Worm (Caenorhabditis elegans): ENCODE results near the gene ced-6.

Gene ced-6

DNA sequence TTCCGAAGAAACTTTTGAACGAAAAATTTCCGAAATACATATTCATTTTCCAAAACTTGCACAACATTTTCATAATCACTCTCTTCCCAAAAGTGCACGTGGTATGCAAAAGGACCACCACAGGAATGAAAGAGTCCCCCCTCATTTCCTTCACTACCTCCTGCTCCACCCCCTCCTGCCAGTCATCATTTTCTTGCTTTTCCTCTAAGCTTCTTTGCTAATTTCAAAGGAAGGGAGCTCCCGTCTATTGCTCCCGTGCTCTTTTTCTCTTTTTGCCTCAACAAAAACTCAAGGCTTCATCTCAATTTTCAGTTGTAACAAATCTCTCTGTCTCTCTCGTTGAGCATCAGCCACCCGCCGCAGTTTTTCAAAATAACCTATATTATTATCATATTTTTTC lies 22.8 kb upstream of the ced-6 start:
- TF ChIP-seq egl-27 (tag; optimal IDR thresholded peaks at IDR 0.05) (no peak), daf-19 (GFP tag; conservative IDR thresholded peaks at IDR 0.05) (no peak), aha-1 (tag) (peak; percentile 57), hlh-30 (tag; optimal IDR thresholded peaks at IDR 0.05; ENCODE audit: insufficient read depth) (peak; percentile 52), dmd-9 (GFP tag; IDR thresholded peaks at IDR 0.05) (no peak), Y105C5A.15 (GFP tag; IDR thresholded peaks at IDR 0.05) (no peak), lin-29 (GFP tag; IDR thresholded peaks at IDR 0.05) (no peak), sdz-12 (GFP tag; optimal IDR thresholded peaks at IDR 0.05) (no peak), ztf-11 (tag; optimal IDR thresholded peaks at IDR 0.05) (no peak)

DNA sequence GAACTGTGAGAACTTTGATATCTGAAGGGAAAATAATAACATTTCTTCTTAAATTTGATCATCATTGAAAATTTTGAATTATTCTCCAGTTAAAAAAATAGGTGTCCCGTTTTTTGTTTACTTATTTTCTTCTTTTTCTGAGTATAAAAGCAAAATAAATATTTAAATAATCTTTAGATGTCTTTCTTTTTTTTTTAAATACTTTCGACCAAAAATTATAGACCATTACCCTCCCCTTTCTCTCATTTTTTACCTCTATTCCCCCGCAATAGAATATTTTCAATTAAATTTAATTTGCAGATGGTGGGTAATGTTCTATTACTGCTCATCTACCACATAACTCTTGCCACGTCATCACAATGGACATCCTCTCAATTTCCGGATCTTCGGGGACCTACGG lies 21.9 kb upstream of the ced-6 start, which contains the start of gene molo-1:
Gene molo-1, plus strand, starts transcription at position 301 of the 400 bp plus-strand sequence.
- TF ChIP-seq R02D3.7 (tag; optimal IDR thresholded peaks at IDR 0.05) (no peak), madf-5 (GFP tag; IDR thresholded peaks at IDR 0.05) (no peak), nhr-48 (tag; optimal IDR thresholded peaks at IDR 0.05) (no peak), T20F7.1 (GFP tag; optimal IDR thresholded peaks at IDR 0.05) (no peak), lsy-2 (tag; optimal IDR thresholded peaks at IDR 0.05) (no peak), fkh-10 (GFP tag; optimal IDR thresholded peaks at IDR 0.05) (no peak), dve-1 (tag; optimal IDR thresholded peaks at IDR 0.05; ENCODE audit: insufficient read depth) (no peak), unc-130 (GFP tag; optimal IDR thresholded peaks at IDR 0.05) (no peak), cey-2 (tag; optimal IDR thresholded peaks at IDR 0.05; ENCODE audit: borderline replicate concordance, insufficient read depth) (no peak), ces-1 (GFP tag; optimal IDR thresholded peaks at IDR 0.05) (no peak)

DNA sequence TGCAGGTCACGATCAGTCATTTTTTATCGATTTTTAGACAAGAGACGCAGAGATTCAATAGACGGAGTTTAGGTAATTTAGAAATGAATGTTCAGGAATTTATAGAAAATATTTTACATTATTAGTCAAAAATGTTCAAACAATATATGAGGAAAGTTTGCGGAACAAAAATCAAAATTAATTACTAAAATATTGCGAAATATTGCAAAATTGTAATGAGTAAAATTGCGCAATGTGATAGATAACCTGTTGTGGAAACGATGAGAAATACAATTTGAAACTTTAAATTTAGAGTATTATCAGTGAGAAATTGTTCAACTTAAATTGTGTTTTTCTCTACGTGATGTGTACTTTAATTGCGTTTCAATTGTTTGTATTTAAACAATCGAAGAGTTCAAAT lies 14.5 kb upstream of the ced-6 start, which contains the start of gene F56D2.5:
Gene F56D2.5, minus strand, starts transcription at position 371 of the 400 bp plus-strand sequence.
- TF ChIP-seq nhr-42 (GFP tag; IDR thresholded peaks at IDR 0.05), result no peak
- TF ChIP-seq nhr-11 (tag; optimal IDR thresholded peaks at IDR 0.05), result no peak
- TF ChIP-seq lsy-2 (tag; optimal IDR thresholded peaks at IDR 0.05), result peak in 1 of 2 experiments; percentile 5
- TF ChIP-seq lin-29 (GFP tag; IDR thresholded peaks at IDR 0.05), result no peak
- peak in 1 of 2 experiments; percentile 29 for TF ChIP-seq unc-62 (GFP tag; optimal IDR thresholded peaks at IDR 0.05 in 1 of 2)
- no peak for TF ChIP-seq unc-62 (tag; optimal IDR thresholded peaks at IDR 0.05)
- no peak for TF ChIP-seq F44E2.7 (GFP tag; IDR thresholded peaks at IDR 0.05)
- TF ChIP-seq zip-2 (tag; optimal IDR thresholded peaks at IDR 0.05), result peak; percentile 98
- peak; percentile 96 for TF ChIP-seq ztf-7 (tag; optimal IDR thresholded peaks at IDR 0.05)

DNA sequence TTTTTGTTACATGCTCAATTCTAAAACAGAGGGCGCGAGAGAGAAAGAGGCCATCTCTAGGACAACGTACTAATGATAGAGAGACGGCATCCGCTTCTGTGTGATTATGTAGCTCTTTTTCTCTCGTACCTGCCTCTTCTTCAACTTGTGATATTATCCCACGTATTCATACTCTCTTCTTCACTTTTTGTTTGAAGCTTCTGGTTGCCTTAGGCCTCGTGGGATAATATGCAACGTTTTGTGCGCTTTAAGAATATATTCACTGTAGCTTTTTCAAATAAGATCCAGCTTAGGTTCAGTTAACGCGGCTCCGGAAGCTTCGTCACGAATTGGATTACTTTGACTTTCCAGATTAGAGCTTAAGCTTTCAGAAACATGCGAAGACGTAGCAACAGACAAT lies 12.8 kb upstream of the ced-6 start, which contains the start of the genes F56D2.8 and uev-2:
Gene F56D2.8, minus strand, starts transcription at position 101 of the 400 bp plus-strand sequence.
Gene uev-2, plus strand, starts transcription at position 360 of the 400 bp plus-strand sequence.
- TF ChIP-seq zag-1 (tag; optimal IDR thresholded peaks at IDR 0.05), result no peak
- no peak for TF ChIP-seq mes-2 (tag; optimal IDR thresholded peaks at IDR 0.05; ENCODE audit: poor library complexity, severe bottlenecking)
- TF ChIP-seq egl-27 (tag; optimal IDR thresholded peaks at IDR 0.05), result no peak
- no peak for TF ChIP-seq ZK337.2 (GFP tag; IDR thresholded peaks at IDR 0.05)
- TF ChIP-seq skn-1 (tag; optimal IDR thresholded peaks at IDR 0.05), result no peak
- no peak for TF ChIP-seq egl-43 (GFP tag; IDR thresholded peaks at IDR 0.05)
- TF ChIP-seq Y48G9A.11 (GFP tag; IDR thresholded peaks at IDR 0.05), result no peak
- no peak for TF ChIP-seq rbr-2 (tag; optimal IDR thresholded peaks at IDR 0.05)
- TF ChIP-seq nhr-10 (tag; optimal IDR thresholded peaks at IDR 0.05), result no peak
- TF ChIP-seq php-3 (GFP tag; IDR thresholded peaks at IDR 0.05), result no peak
- no peak for TF ChIP-seq mep-1 (tag; optimal IDR thresholded peaks at IDR 0.05)
- no peak for TF ChIP-seq hmg-1.1 (GFP tag; IDR thresholded peaks at IDR 0.05)
- no peak for TF ChIP-seq Y75B8A.6 (GFP tag; IDR thresholded peaks at IDR 0.05)
- no peak for TF ChIP-seq dve-1 (tag; optimal IDR thresholded peaks at IDR 0.05; ENCODE audit: insufficient read depth)
- TF ChIP-seq nhr-11 (tag; optimal IDR thresholded peaks at IDR 0.05), result no peak
- TF ChIP-seq madf-9 (GFP tag; conservative IDR thresholded peaks at IDR 0.05), result no peak
- no peak for TF ChIP-seq hlh-11 (tag; optimal IDR thresholded peaks at IDR 0.05)
- no peak for TF ChIP-seq vab-7 (GFP tag; IDR thresholded peaks at IDR 0.05)

All from whole organism, L4 larva.